Worm (Caenorhabditis elegans): ENCODE results near the gene Y46G5A.34.

DNA sequence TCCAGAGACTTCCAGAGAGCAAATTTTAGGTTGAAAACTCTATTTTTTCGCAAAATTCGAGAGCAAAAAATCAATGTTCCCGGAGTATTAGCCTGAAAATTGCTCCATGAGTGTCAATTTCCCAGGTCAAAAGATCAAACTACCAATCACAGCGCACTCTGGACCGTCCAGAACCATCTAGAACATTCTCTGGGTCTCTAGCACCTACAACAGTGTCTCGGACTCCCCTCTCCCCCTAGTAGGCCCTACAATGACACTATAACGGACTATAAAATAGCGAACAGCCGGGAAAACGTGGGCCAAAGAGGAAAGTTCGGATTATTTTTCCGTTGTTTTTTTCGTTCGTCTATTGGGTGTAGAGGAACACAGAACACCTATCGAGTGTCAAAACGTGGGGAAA is 22.9 kb downstream of the Y46G5A.34 start:
- TF ChIP-seq ztf-11 (tag; optimal IDR thresholded peaks at IDR 0.05) (no peak), mab-5 (tag; optimal IDR thresholded peaks at IDR 0.05) (no peak), mls-2 (tag; optimal IDR thresholded peaks at IDR 0.05) (no peak), sptf-1 (tag; optimal IDR thresholded peaks at IDR 0.05) (no peak), elt-1 (tag; optimal IDR thresholded peaks at IDR 0.05; ENCODE audit: borderline replicate concordance, insufficient read depth) (no peak), mep-1 (tag; optimal IDR thresholded peaks at IDR 0.05) (no peak), nhr-237 (tag; optimal IDR thresholded peaks at IDR 0.05) (no peak), unc-62 (GFP tag; optimal IDR thresholded peaks at IDR 0.05) (no peak), lin-13 (tag; optimal IDR thresholded peaks at IDR 0.05) (no peak)
